Fruit fly (Drosophila melanogaster): ENCODE data around the gene CG4953.

dm6 chr2L:10266511-10266910 is at the start of gene CG4953:
- no peak for TF ChIP-seq lola (GFP tag; optimal IDR thresholded peaks at IDR 0.05)
- TF ChIP-seq dl (GFP tag; optimal IDR thresholded peaks at IDR 0.05; ENCODE audit: insufficient read depth in 1 of 2, partially characterized antibody in 2 of 2), result no peak
- no peak for TF ChIP-seq Rel (GFP tag; optimal IDR thresholded peaks at IDR 0.05)
- no peak for TF ChIP-seq Rel (tag; optimal IDR thresholded peaks at IDR 0.05)
- TF ChIP-seq Myc (optimal IDR thresholded peaks at IDR 0.05), result no peak
- TF ChIP-seq fru (GFP tag; optimal IDR thresholded peaks at IDR 0.05), result no peak
- TF ChIP-seq Jra (GFP tag; optimal IDR thresholded peaks at IDR 0.05), result no peak
- no peak for TF ChIP-seq h (GFP tag; optimal IDR thresholded peaks at IDR 0.05)
- TF ChIP-seq brk (GFP tag; optimal IDR thresholded peaks at IDR 0.05), result no peak
- no peak for TF ChIP-seq jim (GFP tag; optimal IDR thresholded peaks at IDR 0.05)

All from whole organism, wandering third instar larva.